Fruit fly (Drosophila melanogaster) whole organism, embryonic: ENCODE results near the gene inaE.

Source experiments
- ATbp ChIP-seq: fragments of 200-800 bp; sonication (Bioruptor generic); optimal IDR thresholded peaks from 2 replicates; lab custom pipeline; 2017; ENCODE audit warnings: missing biosample characterization, mild to moderate bottlenecking, missing genetic modification characterization, missing genetic modification reagents
- Abd-B ChIP-seq: fragments of 200-800 bp; sonication (Bioruptor generic); optimal IDR thresholded peaks from 2 replicates; lab custom pipeline; 2018; ENCODE audit warnings: missing biosample characterization, mild to moderate bottlenecking, missing genetic modification characterization, moderate library complexity
- B-H2 ChIP-seq: fragments of 200-800 bp; sonication (Bioruptor generic); optimal IDR thresholded peaks from 2 replicates; lab custom pipeline; 2018; ENCODE audit warnings: missing biosample characterization, mild to moderate bottlenecking, missing genetic modification characterization
- CG10979 ChIP-seq: fragments of 200-800 bp; sonication (Bioruptor generic); optimal IDR thresholded peaks from 2 replicates; lab custom pipeline; 2018; ENCODE audit warnings: missing biosample characterization, mild to moderate bottlenecking, missing genetic modification characterization, moderate library complexity
- CG11723 ChIP-seq: fragments of 200-800 bp; sonication (Bioruptor generic); optimal IDR thresholded peaks from 2 replicates; lab custom pipeline; 2017; ENCODE audit warnings: missing biosample characterization, mild to moderate bottlenecking, missing genetic modification characterization
- CG12744 ChIP-seq: fragments of 200-800 bp; sonication (Bioruptor generic); optimal IDR thresholded peaks from 2 replicates; lab custom pipeline; 2016; ENCODE audit warnings: missing biosample characterization, missing genetic modification characterization
- CG13894 ChIP-seq: fragments of 200-800 bp; sonication (Bioruptor generic); optimal IDR thresholded peaks from 3 replicates; lab custom pipeline; 2018; ENCODE audit warnings: missing biosample characterization, mild to moderate bottlenecking, missing genetic modification characterization, moderate library complexity
- CG15073 ChIP-seq: fragments of 200-800 bp; sonication (Bioruptor generic); optimal IDR thresholded peaks from 2 replicates; lab custom pipeline; 2016; ENCODE audit warnings: missing biosample characterization, missing genetic modification characterization
- CG17359 ChIP-seq: fragments of 200-800 bp; sonication (Bioruptor generic); optimal IDR thresholded peaks from 3 replicates; lab custom pipeline; 2018; ENCODE audit warnings: missing biosample characterization, mild to moderate bottlenecking, missing genetic modification characterization, moderate library complexity
- CG34224 ChIP-seq: fragments of 200-800 bp; sonication (Bioruptor generic); IDR thresholded peaks from 3 replicates; pipeline ENCODE4 v1.3.6; 2022; ENCODE audit warnings: missing biosample characterization, missing genetic modification characterization; ENCODE audit not compliant: partially characterized antibody
- CG3995 ChIP-seq: fragments of 200-800 bp; sonication (Bioruptor generic); optimal IDR thresholded peaks from 3 replicates; lab custom pipeline; 2016; ENCODE audit warnings: missing biosample characterization, missing genetic modification characterization
- CG4282 ChIP-seq: fragments of 200-800 bp; sonication (Bioruptor generic); optimal IDR thresholded peaks from 2 replicates; lab custom pipeline; 2016; ENCODE audit warnings: missing biosample characterization, missing genetic modification characterization
- CG4328 ChIP-seq: fragments of 200-800 bp; sonication (Bioruptor generic); optimal IDR thresholded peaks from 3 replicates; lab custom pipeline; 2017; ENCODE audit warnings: missing biosample characterization, missing genetic modification reagents, missing genetic modification characterization
- CG7357 ChIP-seq: fragments of 200-800 bp; sonication (Bioruptor generic); IDR thresholded peaks from 3 replicates; pipeline ENCODE4 v1.3.6; 2022; ENCODE audit warnings: missing biosample characterization, missing genetic modification characterization
- CkIIα-i1 ChIP-seq: fragments of 200-800 bp; sonication (Bioruptor generic); IDR thresholded peaks from 2 replicates; pipeline ENCODE4 v1.3.6; 2022; ENCODE audit warnings: missing biosample characterization, missing genetic modification characterization
- Dp ChIP-seq: fragments of 200-800 bp; sonication (Bioruptor generic); optimal IDR thresholded peaks from 2 replicates; lab custom pipeline; 2018; ENCODE audit warnings: missing biosample characterization, mild to moderate bottlenecking, missing genetic modification characterization, moderate library complexity
- E2f2 ChIP-seq: fragments of 200-800 bp; sonication (Bioruptor generic); IDR thresholded peaks from 2 replicates; pipeline ENCODE4 v1.3.6; 2022; ENCODE audit warnings: missing biosample characterization, missing genetic modification characterization
- Fer1 ChIP-seq: fragments of 200-800 bp; sonication (Bioruptor generic); optimal IDR thresholded peaks from 2 replicates; lab custom pipeline; 2017; ENCODE audit warnings: missing biosample characterization, mild to moderate bottlenecking, missing genetic modification characterization
- Gug ChIP-seq: fragments of 200-800 bp; sonication (Bioruptor generic); IDR thresholded peaks from 4 replicates; pipeline ENCODE4 v1.3.6; 2022; ENCODE audit warnings: missing biosample characterization, missing genetic modification characterization
- H15 ChIP-seq: fragments of 200-800 bp; sonication (Bioruptor generic); IDR thresholded peaks from 3 replicates; pipeline ENCODE4 v1.3.6; 2022; ENCODE audit warnings: missing biosample characterization, missing genetic modification characterization
- Hey ChIP-seq: fragments of 200-800 bp; sonication (Bioruptor generic); optimal IDR thresholded peaks from 3 replicates; lab custom pipeline; 2018; ENCODE audit warnings: missing biosample characterization, mild to moderate bottlenecking, missing genetic modification characterization
- HmgD ChIP-seq: fragments of 200-800 bp; sonication (Bioruptor generic); optimal IDR thresholded peaks from 3 replicates; lab custom pipeline; 2016; ENCODE audit warnings: missing biosample characterization, missing genetic modification characterization
- Hr51 ChIP-seq, 2 experiments: fragments of 200-800 bp; sonication (Bioruptor generic); optimal IDR thresholded peaks; 2 replicates in 1 of 2; 3 replicates in 1 of 2; lab custom pipeline; 2016 to 2018; ENCODE audit warnings: missing biosample characterization in 2 of 2, missing genetic modification characterization in 2 of 2, mild to moderate bottlenecking in 1 of 2, moderate library complexity in 1 of 2
- Lhr ChIP-seq: fragments of 200-800 bp; sonication (Bioruptor generic); optimal IDR thresholded peaks from 3 replicates; lab custom pipeline; 2017; ENCODE audit warnings: mild to moderate bottlenecking, missing biosample characterization, missing genetic modification reagents, missing genetic modification characterization
- NC2β ChIP-seq: fragments of 200-800 bp; sonication (Bioruptor generic); optimal IDR thresholded peaks from 2 replicates; lab custom pipeline; 2016; ENCODE audit warnings: missing biosample characterization, missing genetic modification characterization
- Rfx ChIP-seq: fragments of 200-800 bp; sonication (Bioruptor generic); IDR thresholded peaks from 2 replicates; pipeline ENCODE4 v1.3.6; 2022; ENCODE audit warnings: missing biosample characterization, missing genetic modification characterization
- Side ChIP-seq: fragments of 200-800 bp; sonication (Bioruptor generic); optimal IDR thresholded peaks from 2 replicates; lab custom pipeline; 2016; ENCODE audit warnings: missing biosample characterization, missing genetic modification characterization
- ase ChIP-seq: fragments of 200-800 bp; sonication (Bioruptor generic); IDR thresholded peaks from 3 replicates; pipeline ENCODE4 v1.3.6; 2022; ENCODE audit warnings: missing biosample characterization, missing genetic modification characterization
- bsh ChIP-seq, 2 experiments: fragments of 200-800 bp; sonication (Bioruptor generic); optimal IDR thresholded peaks; 2 replicates each; lab custom pipeline; 2017 to 2018; ENCODE audit warnings: mild to moderate bottlenecking in 2 of 2, missing biosample characterization in 2 of 2, missing genetic modification characterization in 2 of 2, moderate library complexity in 1 of 2
- cato ChIP-seq: fragments of 200-800 bp; sonication (Bioruptor generic); optimal IDR thresholded peaks from 2 replicates; lab custom pipeline; 2016; ENCODE audit warnings: missing biosample characterization, missing genetic modification characterization, borderline replicate concordance
- ci ChIP-seq: fragments of 200-800 bp; sonication (Bioruptor generic); IDR thresholded peaks from 3 replicates; pipeline ENCODE4 v1.3.6; 2022; ENCODE audit warnings: missing biosample characterization, missing genetic modification characterization
- dpn ChIP-seq, 2 experiments: fragments of 200-800 bp; sonication (Bioruptor generic); optimal IDR thresholded peaks; 3 replicates each; lab custom pipeline; 2016; ENCODE audit warnings: missing biosample characterization in 2 of 2, missing genetic modification characterization in 2 of 2
- fd64A ChIP-seq: fragments of 200-800 bp; sonication (Bioruptor generic); optimal IDR thresholded peaks from 3 replicates; lab custom pipeline; 2018; ENCODE audit warnings: missing biosample characterization, mild to moderate bottlenecking, missing genetic modification characterization
- inv ChIP-seq: fragments of 200-800 bp; sonication (Bioruptor generic); IDR thresholded peaks from 2 replicates; pipeline ENCODE4 v1.3.6; 2022; ENCODE audit warnings: missing biosample characterization, missing genetic modification characterization; ENCODE audit not compliant: partially characterized antibody
- knrl ChIP-seq: fragments of 200-800 bp; sonication (Bioruptor generic); IDR thresholded peaks from 3 replicates; pipeline ENCODE4 v1.3.6; 2022; ENCODE audit warnings: missing biosample characterization, missing genetic modification characterization; ENCODE audit not compliant: partially characterized antibody
- lbe ChIP-seq: fragments of 200-800 bp; sonication (Bioruptor generic); optimal IDR thresholded peaks from 2 replicates; lab custom pipeline; 2016; ENCODE audit warnings: missing biosample characterization, mild to moderate bottlenecking, missing genetic modification characterization
- lilli ChIP-seq: fragments of 200-800 bp; sonication (Bioruptor generic); optimal IDR thresholded peaks from 3 replicates; lab custom pipeline; 2016; ENCODE audit warnings: missing biosample characterization, missing genetic modification characterization
- maf-S ChIP-seq: fragments of 200-800 bp; sonication (Bioruptor generic); optimal IDR thresholded peaks from 2 replicates; lab custom pipeline; 2016; ENCODE audit warnings: missing biosample characterization, missing genetic modification characterization
- nerfin-1 ChIP-seq: fragments of 200-800 bp; sonication (Bioruptor generic); optimal IDR thresholded peaks from 3 replicates; lab custom pipeline; 2019; ENCODE audit warnings: missing biosample characterization, mild to moderate bottlenecking, missing genetic modification characterization, moderate library complexity
- nmo ChIP-seq: fragments of 200-800 bp; sonication (Bioruptor generic); optimal IDR thresholded peaks from 2 replicates; lab custom pipeline; 2018; ENCODE audit warnings: missing biosample characterization, mild to moderate bottlenecking, missing genetic modification characterization, moderate library complexity
- nom ChIP-seq: fragments of 200-800 bp; sonication (Bioruptor generic); optimal IDR thresholded peaks from 2 replicates; lab custom pipeline; 2017; ENCODE audit warnings: missing biosample characterization, missing genetic modification characterization, mild to moderate bottlenecking, moderate library complexity, missing genetic modification reagents
- otp ChIP-seq: fragments of 200-800 bp; sonication (Bioruptor generic); IDR thresholded peaks from 3 replicates; pipeline ENCODE4, ENCODE4 v1.3.6; 2022; ENCODE audit warnings: missing biosample characterization, missing genetic modification characterization
- sisA ChIP-seq: fragments of 200-800 bp; sonication (Bioruptor generic); IDR thresholded peaks from 2 replicates; pipeline ENCODE4 v1.3.6; 2022; ENCODE audit warnings: missing biosample characterization, missing genetic modification characterization
- sqz ChIP-seq: fragments of 200-800 bp; sonication (Bioruptor generic); optimal IDR thresholded peaks from 3 replicates; lab custom pipeline; 2018; ENCODE audit warnings: missing biosample characterization, mild to moderate bottlenecking, missing genetic modification characterization
- sr ChIP-seq: fragments of 200-800 bp; sonication (Bioruptor generic); IDR thresholded peaks from 3 replicates; pipeline ENCODE4 v1.3.6; 2022; ENCODE audit warnings: missing biosample characterization, missing genetic modification characterization
- tup ChIP-seq: fragments of 200-800 bp; sonication (Bioruptor generic); optimal IDR thresholded peaks from 2 replicates; lab custom pipeline; 2016; ENCODE audit warnings: missing biosample characterization, mild to moderate bottlenecking, missing genetic modification characterization, moderate library complexity
- twi ChIP-seq: fragments of 200-800 bp; optimal IDR thresholded peaks from 2 replicates; lab custom pipeline; 2019; ENCODE audit warnings: missing biosample characterization, mild to moderate bottlenecking, missing genetic modification characterization, moderate library complexity
- vfl ChIP-seq: fragments of 200-800 bp; sonication (Bioruptor generic); optimal IDR thresholded peaks from 2 replicates; lab custom pipeline; 2016; ENCODE audit warnings: missing biosample characterization, missing genetic modification characterization
- vvl ChIP-seq: fragments of 200-800 bp; sonication (Bioruptor generic); IDR thresholded peaks from 2 replicates; pipeline ENCODE4 v1.3.6; 2022; ENCODE audit warnings: missing biosample characterization, missing genetic modification characterization
- zf30C ChIP-seq: fragments of 200-800 bp; sonication (Bioruptor generic); optimal IDR thresholded peaks from 3 replicates; lab custom pipeline; 2018; ENCODE audit warnings: missing biosample characterization, mild to moderate bottlenecking, missing genetic modification characterization

Gene inaE

DNA sequence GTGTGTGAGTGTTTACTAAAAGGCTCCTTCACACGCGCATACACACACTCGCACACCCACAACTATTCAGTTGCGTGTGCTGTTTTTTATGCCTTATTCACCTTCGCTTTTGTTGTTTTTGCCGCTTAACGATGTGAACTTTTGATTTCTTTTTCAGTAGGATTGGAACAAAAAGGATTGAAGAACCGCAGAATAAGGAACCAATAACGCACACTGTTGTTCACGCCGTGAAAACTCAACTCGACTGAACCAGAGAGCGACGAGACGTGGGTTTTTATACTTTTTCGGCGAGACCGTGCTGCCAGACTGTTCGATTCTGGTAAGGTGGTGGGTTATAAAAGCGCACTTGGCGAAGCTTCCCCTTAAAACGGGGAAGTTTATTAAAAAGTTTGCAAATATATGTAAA is 28.4 kb upstream of the inaE start, which contains the start of gene Pdcd4 (continued):
- TF ChIP-seq vfl (no peak), H15 (no peak), ATbp (GFP tag; lab: Kevin White, UChicago) (no peak), vvl (peak; percentile 26; the same call in 1 of the 2 replicates), nom (GFP tag; lab: Kevin White, UChicago) (peak; percentile 85), CG10979 (tag; lab: Kevin White, UChicago) (peak; percentile 35), Hr51 (GFP tag; optimal IDR thresholded peaks at IDR 0.05; lab: Kevin White, UChicago) (peak in 1 of 2 experiments; percentile 23), knrl (GFP tag; lab: Robert Waterston, UW) (0 out of 3 replicates have a peak, but pooled peaks have one; percentile 26), sisA (GFP tag; lab: Robert Waterston, UW) (no peak), Side (GFP tag; lab: Kevin White, UChicago) (peak; percentile 16), Lhr (GFP tag; lab: Kevin White, UChicago) (peak; percentile 51), Rfx (GFP tag; lab: Robert Waterston, UW) (peak; percentile 49; the same call in 1 of the 2 replicates), CG17359 (tag; lab: Kevin White, UChicago) (peak; percentile 25), cato (GFP tag; lab: Kevin White, UChicago) (no peak), CG3995 (GFP tag; lab: Kevin White, UChicago) (no peak), ci (GFP tag; lab: Robert Waterston, UW) (0 out of 3 replicates have a peak, but pooled peaks have one; percentile 27), lilli (GFP tag; lab: Kevin White, UChicago) (no peak), Hey (tag; lab: Kevin White, UChicago) (no peak), ase (GFP tag; lab: Robert Waterston, UW) (0 out of 3 replicates have a peak, but pooled peaks have one; percentile 16), inv (GFP tag; lab: Robert Waterston, UW) (no peak), CG11723 (GFP tag; lab: Kevin White, UChicago) (no peak), Gug (0 out of 4 replicates have a peak, but pooled peaks have one; percentile 26), maf-S (peak; percentile 4), nerfin-1 (tag; lab: Kevin White, UChicago) (peak; percentile 22), sr (GFP tag; lab: Robert Waterston, UW) (0 out of 3 replicates have a peak, but pooled peaks have one; percentile 9), CG12744 (GFP tag; lab: Kevin White, UChicago) (peak; percentile 26), otp (GFP tag; lab: Robert Waterston, UW) (peak; percentile 46; the same call in 1 of the 3 replicates), HmgD (GFP tag; lab: Kevin White, UChicago) (peak; percentile 3), twi (no peak), CG4282 (peak; percentile 43), NC2β (GFP tag; lab: Kevin White, UChicago) (peak; percentile 40), bsh (GFP tag; optimal IDR thresholded peaks at IDR 0.05; lab: Kevin White, UChicago) (no peak), nmo (GFP tag; lab: Kevin White, UChicago) (peak; percentile 19), CG13894 (tag; lab: Kevin White, UChicago) (peak; percentile 37), Dp (GFP tag; lab: Kevin White, UChicago) (peak; percentile 31), CG34224 (no peak), fd64A (GFP tag; lab: Kevin White, UChicago) (no peak), CG7357 (no peak), lbe (GFP tag; lab: Kevin White, UChicago) (no peak), B-H2 (GFP tag; lab: Kevin White, UChicago) (peak; percentile 11), CG4328 (peak; percentile 52), Abd-B (GFP tag; lab: Kevin White, UChicago) (no peak), zf30C (GFP tag; lab: Kevin White, UChicago) (no peak), CG15073 (GFP tag; lab: Kevin White, UChicago) (no peak), CkIIα-i1 (GFP tag; lab: Robert Waterston, UW) (no peak), dpn (GFP tag; optimal IDR thresholded peaks at IDR 0.05; lab: Kevin White, UChicago) (peak in 1 of 2 experiments; percentile 7), tup (GFP tag; lab: Kevin White, UChicago) (no peak), Fer1 (GFP tag; lab: Kevin White, UChicago) (peak; percentile 18), sqz (peak; percentile 55), E2f2 (GFP tag; lab: Robert Waterston, UW) (peak; percentile 40; the same call in 1 of the 2 replicates)
